Worm (Caenorhabditis elegans): Measurements from ENCODE around the gene B0272.3.

B0272.3 gene

DNA sequence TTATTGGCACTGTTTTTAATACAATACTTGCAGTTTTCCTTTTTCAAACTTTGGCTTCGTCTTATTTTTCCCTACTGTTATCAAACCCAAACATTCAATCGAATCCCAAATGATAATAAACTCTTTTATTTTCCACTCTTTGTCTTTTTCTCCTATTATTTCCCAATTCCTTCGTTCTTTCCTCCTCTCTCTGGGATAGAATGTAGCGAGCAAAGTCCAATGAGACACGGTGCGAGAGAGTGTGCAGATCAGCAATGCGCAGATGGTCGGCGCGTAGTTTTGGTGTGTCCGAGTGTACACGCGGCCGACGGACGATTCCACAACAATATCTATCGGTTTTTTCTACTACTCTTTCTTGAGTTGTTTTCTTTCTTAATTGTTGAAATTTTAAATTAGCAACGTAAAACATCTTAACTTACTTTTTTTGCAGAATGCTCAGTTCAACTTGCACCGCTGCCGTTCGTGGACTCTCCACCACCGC is at the start of gene B0272.3:
Gene B0272.3, plus strand, starts transcription at position 431 of the 481 bp plus-strand sequence.
- no peak for TF ChIP-seq unc-62 (GFP tag; optimal IDR thresholded peaks at IDR 0.05)

DNA sequence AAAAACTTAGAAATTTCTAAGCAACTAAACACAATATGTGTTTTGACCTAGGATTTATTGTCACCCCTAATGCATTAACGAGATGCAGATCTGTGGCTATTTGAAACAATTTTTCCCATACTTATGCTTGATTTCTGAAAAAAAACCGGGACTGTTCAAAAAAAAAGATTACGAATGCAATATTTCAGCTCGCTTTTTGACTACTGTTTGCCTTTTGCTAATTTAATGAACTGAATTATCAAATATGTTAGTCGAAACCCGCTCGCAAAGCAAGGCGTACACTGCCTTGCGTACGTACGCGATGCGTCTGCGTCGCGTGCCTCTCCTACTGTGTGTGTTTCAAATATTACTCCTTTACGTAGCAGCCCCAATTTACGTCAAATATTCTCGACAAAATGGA is 44.2 kb upstream of the B0272.3 start, which contains the start of gene C23F12.4:
Gene C23F12.4, plus strand, starts transcription at position 301 of the 400 bp plus-strand sequence.
- TF ChIP-seq unc-62 (GFP tag; optimal IDR thresholded peaks at IDR 0.05): no peak

DNA sequence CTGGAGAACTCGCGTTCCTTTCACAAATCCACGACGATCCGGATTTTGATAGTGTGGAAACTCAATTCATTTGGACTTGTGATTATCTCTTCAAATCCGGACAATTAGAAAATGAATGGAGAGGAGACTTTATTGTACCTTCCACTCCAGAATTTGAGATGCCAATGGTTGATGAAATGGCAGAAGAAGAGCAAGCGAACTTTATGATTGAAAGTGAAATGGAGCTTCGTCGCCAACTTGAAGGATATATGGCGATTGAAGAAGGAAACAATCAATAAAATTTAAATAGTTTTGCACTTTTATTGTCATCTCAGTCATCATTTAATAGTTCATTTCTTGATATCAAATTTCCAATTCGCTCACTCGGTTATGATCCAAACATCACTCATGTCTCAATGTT is 42.5 kb upstream of the B0272.3 start:
- TF ChIP-seq unc-62 (GFP tag; optimal IDR thresholded peaks at IDR 0.05): no peak

DNA sequence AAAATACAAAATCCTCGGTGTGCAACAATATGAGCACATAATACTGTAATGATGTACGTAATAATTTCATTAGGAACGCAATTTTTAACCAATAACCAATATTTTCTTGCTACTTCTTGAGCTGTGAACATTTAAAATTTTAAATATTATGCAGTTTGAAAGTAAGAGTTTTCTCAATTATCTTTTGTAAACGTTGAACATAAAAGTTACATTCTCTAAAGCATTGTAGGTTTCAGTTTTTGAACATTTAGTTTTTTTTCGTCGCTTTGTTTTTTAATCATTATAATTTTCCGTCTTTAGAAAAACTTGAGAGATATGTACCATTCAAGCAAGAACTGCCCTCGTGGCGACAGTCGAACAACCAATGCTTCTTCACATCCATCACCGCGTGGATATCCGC is 39.9 kb upstream of the B0272.3 start, which contains the start of gene C23F12.3:
Gene C23F12.3, plus strand, starts transcription at position 301 of the 400 bp plus-strand sequence.
- no peak for TF ChIP-seq unc-62 (GFP tag; optimal IDR thresholded peaks at IDR 0.05)

DNA sequence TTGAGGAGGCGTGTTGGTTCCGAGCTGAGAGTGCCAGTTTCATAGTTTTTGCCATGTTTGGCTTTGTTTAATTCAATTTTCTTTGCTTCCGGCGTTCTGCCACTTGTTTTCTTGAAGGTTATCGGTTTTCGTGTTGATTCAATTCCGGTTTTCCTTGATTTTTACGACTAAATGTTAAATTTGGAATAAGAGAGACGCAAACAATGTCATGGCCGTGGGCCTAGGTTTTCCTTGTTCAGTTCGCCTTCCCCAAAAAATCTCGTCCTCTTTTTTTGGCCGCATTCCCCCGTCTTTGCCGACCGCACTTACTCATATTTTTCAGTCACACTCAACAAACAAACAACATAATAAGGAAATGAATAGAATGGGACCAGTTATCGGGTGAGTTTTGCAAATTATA is 37.5 kb upstream of the B0272.3 start, which contains the start of gene C23F12.9:
Gene C23F12.9, plus strand, starts transcription at position 301 of the 400 bp plus-strand sequence.
- no peak for TF ChIP-seq unc-62 (GFP tag; optimal IDR thresholded peaks at IDR 0.05)

DNA sequence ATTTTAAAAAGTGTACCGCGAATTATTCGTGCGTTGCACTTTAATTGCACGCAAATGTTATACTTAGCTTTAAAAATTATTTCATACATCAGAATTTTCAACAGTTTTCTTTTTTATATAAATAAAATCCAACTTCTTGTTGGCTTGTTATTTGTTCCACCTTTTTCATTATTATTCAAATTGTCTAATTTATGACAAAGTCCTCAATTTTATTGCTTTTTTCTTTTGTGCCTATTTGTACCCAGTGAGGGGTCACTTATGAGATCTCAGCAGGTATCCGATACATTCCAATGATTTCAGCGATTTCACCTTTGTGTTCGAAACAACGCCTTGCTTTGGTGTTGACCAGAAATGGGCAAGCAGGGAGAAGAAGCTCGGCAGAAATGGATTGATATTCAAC is 33.8 kb upstream of the B0272.3 start, which contains the start of gene fln-2:
Gene fln-2, plus strand, starts transcription at position 301 of the 400 bp plus-strand sequence.
- no peak for TF ChIP-seq unc-62 (GFP tag; optimal IDR thresholded peaks at IDR 0.05)

DNA sequence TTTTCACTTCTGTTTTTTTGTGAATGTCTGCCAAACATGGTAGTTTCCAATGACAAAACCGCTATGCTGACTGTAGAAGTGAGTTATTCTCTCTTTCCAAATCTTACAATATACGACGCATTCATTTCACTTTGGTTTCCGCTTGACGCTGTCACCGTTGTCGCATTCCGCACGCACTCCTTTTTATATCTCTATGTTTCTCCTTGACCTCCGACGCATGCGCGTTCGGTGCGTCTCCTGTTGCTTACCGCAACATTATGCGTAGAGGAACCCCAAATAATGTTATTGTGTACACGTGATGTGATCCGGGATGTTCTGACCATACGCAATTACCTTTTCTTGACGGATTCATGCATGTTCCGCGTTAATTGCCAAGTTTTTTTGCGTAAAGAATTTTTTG is 29.3 kb upstream of the B0272.3 start:
- TF ChIP-seq unc-62 (GFP tag; optimal IDR thresholded peaks at IDR 0.05): no peak

DNA sequence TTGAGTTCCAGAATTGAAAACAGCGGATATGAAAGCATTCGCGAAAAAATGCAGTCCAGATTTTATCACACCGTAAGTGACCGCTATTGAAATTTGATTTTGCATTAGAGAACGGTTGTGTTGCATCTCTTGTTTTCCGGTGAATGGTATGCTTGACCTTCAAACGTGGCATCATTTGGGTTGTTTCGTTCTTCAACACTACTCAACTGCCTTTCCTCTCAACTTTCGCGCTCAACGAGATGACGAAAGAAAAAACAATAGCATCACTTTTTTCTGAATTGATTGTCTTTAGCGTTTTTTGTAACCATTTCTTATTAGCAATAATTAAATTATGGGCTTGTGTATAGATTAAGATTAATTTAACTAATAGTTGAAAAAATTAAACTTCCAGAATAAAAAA is 28.8 kb upstream of the B0272.3 start:
- no peak for TF ChIP-seq unc-62 (GFP tag; optimal IDR thresholded peaks at IDR 0.05)

DNA sequence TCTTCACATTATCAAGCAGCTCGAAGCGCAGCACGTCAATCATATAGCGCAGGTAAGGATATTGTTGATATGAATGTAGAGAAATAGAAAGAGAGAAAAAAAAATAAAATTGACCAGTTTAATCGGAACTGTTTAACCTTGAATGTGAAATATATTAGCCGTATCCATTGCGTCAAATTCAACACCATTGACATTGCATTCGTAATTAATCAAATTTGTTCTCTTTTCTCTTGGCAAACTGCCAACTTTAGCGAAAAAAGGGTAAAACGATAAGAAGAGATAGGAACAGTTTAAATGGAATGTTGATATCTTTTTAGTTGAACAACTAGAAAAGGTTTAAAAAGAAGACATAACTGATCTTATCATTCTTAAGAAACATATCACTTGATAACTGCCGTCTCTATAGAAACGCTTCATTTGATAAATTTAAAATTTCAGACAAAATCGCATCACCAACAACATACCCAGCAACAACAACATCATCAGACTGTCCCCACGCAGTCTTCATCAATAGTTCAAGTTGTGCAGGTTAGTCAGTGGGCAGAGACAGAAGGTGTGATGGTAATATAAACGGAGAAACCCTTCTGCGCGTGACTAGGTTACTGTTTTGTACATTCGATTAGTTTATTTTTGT is 27.5 kb upstream of the B0272.3 start:
- TF ChIP-seq unc-62 (GFP tag; optimal IDR thresholded peaks at IDR 0.05): no peak

DNA sequence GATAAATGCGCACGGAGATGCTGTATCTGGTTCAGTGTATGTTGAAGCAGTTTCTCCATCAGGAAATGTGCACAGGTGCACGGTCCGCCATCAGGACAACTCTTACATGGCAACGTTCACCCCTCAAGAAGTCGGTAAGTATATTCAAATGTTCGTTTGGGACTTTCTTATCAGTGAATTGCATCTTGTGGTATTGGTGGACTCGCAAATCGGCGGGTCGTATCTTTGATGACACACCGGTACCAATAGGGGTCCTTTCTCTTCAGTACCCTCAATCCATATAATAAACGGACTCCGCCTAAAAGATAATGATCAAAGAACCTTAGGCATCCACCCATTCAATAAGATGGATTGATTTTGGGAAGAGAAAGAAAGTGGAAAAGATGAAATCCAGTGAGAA is 25.3 kb upstream of the B0272.3 start:
- TF ChIP-seq unc-62 (GFP tag; optimal IDR thresholded peaks at IDR 0.05): no peak

DNA sequence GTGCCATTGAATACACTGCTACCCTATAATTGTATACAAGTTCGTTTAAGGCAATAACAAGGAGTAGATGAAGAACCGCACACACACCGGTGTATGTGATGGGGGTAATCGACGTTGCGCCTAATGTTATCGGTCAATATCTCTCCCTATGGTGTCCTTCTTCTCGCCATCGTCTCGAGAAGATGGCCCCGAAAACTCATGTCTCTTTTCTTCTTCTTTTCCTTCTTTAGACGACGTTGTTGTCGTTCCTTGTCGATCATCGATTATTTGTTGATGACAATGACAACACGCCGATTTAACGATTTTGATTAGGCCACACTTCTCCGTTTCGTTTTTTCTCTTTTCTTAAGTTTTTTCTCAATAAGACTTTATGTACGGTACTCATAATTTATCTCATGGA is 22.1 kb upstream of the B0272.3 start:
- TF ChIP-seq unc-62 (GFP tag; optimal IDR thresholded peaks at IDR 0.05): no peak

DNA sequence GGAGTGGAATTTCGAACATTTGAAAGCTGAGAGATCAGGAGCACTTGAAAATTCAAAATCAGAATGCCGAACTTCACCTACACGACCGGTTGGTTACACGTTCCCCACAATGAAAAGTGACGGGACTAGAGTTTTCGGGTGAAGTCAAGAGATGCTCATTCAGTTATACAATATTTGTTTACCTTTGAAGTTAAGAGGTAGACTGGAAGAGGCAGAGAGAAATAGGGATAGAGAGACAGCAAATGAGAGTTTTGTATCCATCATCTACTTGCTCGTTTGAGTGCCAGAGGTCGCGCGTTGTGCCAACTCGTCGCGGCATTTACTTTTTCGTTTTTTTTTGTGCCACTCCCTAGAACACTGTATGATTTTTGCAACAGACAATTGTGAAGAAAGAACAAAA is 20.5 kb upstream of the B0272.3 start:
- TF ChIP-seq unc-62 (GFP tag; optimal IDR thresholded peaks at IDR 0.05): no peak

DNA sequence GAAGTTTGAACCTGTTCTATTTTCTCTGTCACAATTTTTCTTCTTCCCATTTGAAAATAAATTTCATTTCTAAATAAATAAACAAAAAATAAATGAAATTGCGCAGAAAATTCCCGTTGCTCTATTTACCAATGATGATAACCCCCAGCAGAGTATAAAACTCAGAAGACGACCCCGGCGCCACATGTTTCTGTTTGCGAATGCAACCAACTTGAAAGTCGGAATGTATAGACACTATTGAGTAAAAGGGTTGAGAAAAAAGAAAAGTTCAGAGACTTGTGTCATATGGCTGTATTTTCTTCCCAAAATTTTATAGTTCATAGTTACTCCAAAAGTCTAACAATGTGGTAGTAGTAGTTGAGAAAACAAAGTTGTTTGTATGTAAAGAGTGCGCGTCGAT is 19.6 kb upstream of the B0272.3 start:
- no peak for TF ChIP-seq unc-62 (GFP tag; optimal IDR thresholded peaks at IDR 0.05)

DNA sequence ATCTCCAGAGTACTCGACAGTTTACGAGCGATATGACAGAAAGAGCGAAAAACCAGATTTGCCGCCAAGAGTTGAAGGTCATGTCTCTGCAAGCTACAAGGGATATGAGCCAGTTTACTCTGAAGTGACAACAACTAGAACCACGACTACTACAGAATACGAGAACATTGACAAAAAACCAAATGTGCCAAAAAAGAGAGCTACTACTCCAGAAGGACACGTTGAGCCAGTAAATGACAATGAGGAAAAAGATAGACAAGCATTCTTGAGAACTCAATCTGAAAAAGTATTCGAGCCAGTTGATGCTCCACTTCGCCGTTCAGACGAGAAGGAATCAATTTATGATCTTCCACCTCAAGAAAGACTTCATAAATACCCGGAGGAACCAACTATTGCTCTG is 13.9 kb upstream of the B0272.3 start:
- no peak for TF ChIP-seq unc-62 (GFP tag; optimal IDR thresholded peaks at IDR 0.05)

DNA sequence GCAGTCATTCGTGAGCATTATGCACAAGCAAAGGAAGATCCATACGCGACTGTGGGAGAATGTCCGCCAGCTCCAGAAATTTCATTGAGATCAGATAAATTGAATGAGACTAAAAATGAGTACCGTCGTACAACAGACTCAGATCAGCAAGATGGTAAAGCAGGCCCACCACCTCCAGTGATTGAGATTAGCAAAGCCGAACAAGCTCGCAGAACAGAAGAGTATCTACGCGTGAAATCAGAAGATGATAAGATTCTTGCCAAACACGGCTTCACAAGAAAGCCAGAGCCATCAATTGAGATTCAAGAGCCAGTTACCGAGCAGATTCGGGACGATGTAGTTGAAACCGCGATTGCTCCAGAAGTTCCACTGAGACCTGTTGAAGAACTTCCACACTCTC is 13.3 kb upstream of the B0272.3 start:
- no peak for TF ChIP-seq unc-62 (GFP tag; optimal IDR thresholded peaks at IDR 0.05)

DNA sequence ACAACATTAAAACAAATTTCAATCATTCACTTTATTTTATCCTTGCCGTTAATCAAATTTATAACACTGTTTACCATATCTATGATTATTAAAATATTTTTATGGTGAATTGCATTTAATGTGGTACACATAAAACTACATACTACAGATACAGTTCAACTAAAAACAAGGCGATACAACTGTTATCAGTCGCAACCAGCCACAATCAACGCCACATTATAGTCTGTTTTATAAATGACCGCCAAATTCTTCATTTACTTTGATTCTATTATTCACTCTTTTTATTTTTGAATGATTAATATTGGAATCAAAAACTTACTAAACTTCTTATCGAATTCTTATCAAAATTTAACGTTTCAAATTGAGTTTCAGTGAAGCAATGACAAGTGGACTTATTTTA is 3.2 kb upstream of the B0272.3 start, which contains the start of gene B0272.4:
Gene B0272.4, plus strand, starts transcription at position 373 of the 400 bp plus-strand sequence.
- TF ChIP-seq unc-62 (GFP tag; optimal IDR thresholded peaks at IDR 0.05): no peak

DNA sequence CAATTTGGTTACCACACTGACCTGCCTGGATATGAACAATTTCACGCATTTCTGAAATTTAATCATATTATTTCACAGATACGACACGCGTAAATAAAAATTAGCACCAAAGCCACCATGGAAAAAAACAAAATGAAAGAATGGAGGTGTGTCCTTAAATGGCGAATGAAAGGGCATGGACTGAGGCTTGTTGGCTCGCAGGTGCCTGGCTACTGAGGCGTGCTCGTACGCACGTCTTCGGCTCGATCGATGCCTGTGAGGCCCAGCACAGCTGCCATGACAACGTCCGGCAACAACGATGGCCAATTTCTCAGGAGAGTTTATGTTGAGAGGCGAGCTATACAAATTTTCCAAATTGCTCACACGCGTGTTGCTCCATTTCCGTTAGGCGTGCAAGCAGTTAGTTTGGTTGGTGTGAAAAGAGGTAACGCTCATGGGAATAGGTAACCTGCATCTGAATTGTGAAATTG is 5.6 kb downstream of the B0272.3 start, which contains the start of gene tbb-4:
Gene tbb-4, minus strand, starts transcription at position 51 of the 470 bp plus-strand sequence.
- no peak for TF ChIP-seq unc-62 (GFP tag; optimal IDR thresholded peaks at IDR 0.05)
